Worm (Caenorhabditis elegans) whole organism, young adult: ENCODE results near the gene lsy-12.

Experiments used
- B0336.3 ChIP-seq: fragments of 200-800 bp; sonication (Bioruptor generic); IDR thresholded peaks from 2 replicates; pipeline ENCODE4 v1.3.6; 2022; ENCODE audit warnings: missing genetic modification characterization, missing compliant biosample characterization
- F10E7.11 ChIP-seq: sonication (generic microtip); optimal IDR thresholded peaks from 2 replicates; lab custom pipeline; 2017; ENCODE audit warnings: mild to moderate bottlenecking, missing genetic modification characterization, moderate library complexity, missing compliant biosample characterization
- F23B12.7 ChIP-seq: sonication (generic microtip); optimal IDR thresholded peaks from 2 replicates; lab custom pipeline; 2017; ENCODE audit warnings: missing genetic modification characterization, mild to moderate bottlenecking, missing compliant biosample characterization, antibody characterized with exemption, moderate library complexity; ENCODE audit not compliant: insufficient read depth
- F37B4.10 ChIP-seq: fragments of 200-800 bp; sonication (Bioruptor generic); IDR thresholded peaks from 2 replicates; pipeline ENCODE4 v1.3.6; 2022; ENCODE audit warnings: missing genetic modification characterization, missing compliant biosample characterization
- F39B2.1 ChIP-seq: fragments of 200-800 bp; sonication (Bioruptor generic); IDR thresholded peaks from 2 replicates; pipeline ENCODE4 v1.3.6; 2022; ENCODE audit warnings: missing genetic modification reagents, missing genetic modification characterization, missing compliant biosample characterization
- F49E8.2 ChIP-seq: sonication (generic microtip); optimal IDR thresholded peaks from 3 replicates; lab custom pipeline; 2017; ENCODE audit warnings: missing genetic modification characterization, mild to moderate bottlenecking, missing compliant biosample characterization, antibody characterized with exemption, moderate library complexity; ENCODE audit not compliant: insufficient read depth
- F52B5.7 ChIP-seq: sonication (generic microtip); optimal IDR thresholded peaks from 2 replicates; lab custom pipeline; 2016; ENCODE audit warnings: mild to moderate bottlenecking, missing genetic modification characterization, missing compliant biosample characterization
- K11D2.4 ChIP-seq: fragments of 200-800 bp; sonication (Bioruptor generic); IDR thresholded peaks from 2 replicates; pipeline ENCODE4 v1.3.6; 2022; ENCODE audit warnings: missing genetic modification reagents, missing genetic modification characterization, missing compliant biosample characterization
- K12H6.12 ChIP-seq: fragments of 200-800 bp; sonication (Bioruptor generic); optimal IDR thresholded peaks from 2 replicates; lab custom pipeline; 2018; ENCODE audit warnings: mild to moderate bottlenecking, missing genetic modification characterization, missing compliant biosample characterization
- T26A5.8 ChIP-seq: sonication (generic microtip); optimal IDR thresholded peaks from 2 replicates; lab custom pipeline; 2016; ENCODE audit warnings: missing genetic modification characterization, missing compliant biosample characterization
- Y53F4B.3 ChIP-seq: fragments of 200-800 bp; sonication (Bioruptor generic); IDR thresholded peaks from 2 replicates; pipeline ENCODE4 v1.3.6; 2022; ENCODE audit warnings: missing genetic modification reagents, missing genetic modification characterization, missing compliant biosample characterization
- akir-1 ChIP-seq: fragments of 200-800 bp; sonication (Bioruptor generic); optimal IDR thresholded peaks from 2 replicates; lab custom pipeline; 2018; ENCODE audit warnings: mild to moderate bottlenecking, missing genetic modification characterization, moderate library complexity, missing compliant biosample characterization
- attf-3 ChIP-seq: fragments of 200-800 bp; sonication (Bioruptor generic); conservative IDR thresholded peaks from 2 replicates; pipeline ENCODE4 v1.3.6; 2022; ENCODE audit warnings: missing genetic modification reagents, missing genetic modification characterization, missing compliant biosample characterization
- attf-5 ChIP-seq: fragments of 200-800 bp; sonication (Bioruptor generic); optimal IDR thresholded peaks from 2 replicates; lab custom pipeline; 2018; ENCODE audit warnings: mild to moderate bottlenecking, missing genetic modification characterization, missing compliant biosample characterization
- bed-1 ChIP-seq: fragments of 200-800 bp; sonication (Bioruptor generic); IDR thresholded peaks from 2 replicates; pipeline ENCODE4 v1.3.6; 2022; ENCODE audit warnings: missing genetic modification reagents, missing genetic modification characterization, missing compliant biosample characterization
- ceh-100 ChIP-seq: fragments of 200-800 bp; sonication (Bioruptor generic); IDR thresholded peaks from 2 replicates; pipeline ENCODE4 v1.3.6; 2022; ENCODE audit warnings: missing genetic modification reagents, missing genetic modification characterization, missing compliant biosample characterization
- ceh-27 ChIP-seq: fragments of 200-800 bp; sonication (Bioruptor generic); optimal IDR thresholded peaks from 2 replicates; lab custom pipeline; 2018; ENCODE audit warnings: mild to moderate bottlenecking, missing genetic modification characterization, moderate library complexity, missing compliant biosample characterization
- ceh-91 ChIP-seq: fragments of 200-800 bp; sonication (Bioruptor generic); IDR thresholded peaks from 2 replicates; pipeline ENCODE4 v1.3.6; 2022; ENCODE audit warnings: missing genetic modification reagents, missing genetic modification characterization, missing compliant biosample characterization
- efl-1 ChIP-seq: fragments of 150-350 bp; optimal IDR thresholded peaks from 2 replicates; lab custom pipeline; 2014; ENCODE audit warnings: missing biosample characterization, missing genetic modification reagents, missing genetic modification characterization
- egl-18 ChIP-seq: fragments of 200-800 bp; sonication (Bioruptor generic); IDR thresholded peaks from 2 replicates; pipeline ENCODE4 v1.3.6; 2022; ENCODE audit warnings: missing genetic modification reagents, missing genetic modification characterization, missing compliant biosample characterization
- ets-4 ChIP-seq: fragments of 200-800 bp; sonication (Bioruptor generic); optimal IDR thresholded peaks from 2 replicates; lab custom pipeline; 2018; ENCODE audit warnings: mild to moderate bottlenecking, missing genetic modification characterization, missing compliant biosample characterization
- hlh-12 ChIP-seq: sonication (generic microtip); optimal IDR thresholded peaks from 2 replicates; lab custom pipeline; 2016; ENCODE audit warnings: missing genetic modification characterization, missing compliant biosample characterization
- hmg-1.2 ChIP-seq: fragments of 200-800 bp; sonication (Bioruptor generic); IDR thresholded peaks from 2 replicates; pipeline ENCODE4 v1.3.6; 2022; ENCODE audit warnings: missing genetic modification reagents, missing genetic modification characterization, missing compliant biosample characterization
- hrde-1 ChIP-seq: sonication (generic microtip); optimal IDR thresholded peaks from 2 replicates; lab custom pipeline; 2016; ENCODE audit warnings: missing genetic modification characterization, mild to moderate bottlenecking, missing compliant biosample characterization, moderate library complexity, missing genotype, missing genetic modification reagents, borderline replicate concordance
- let-526 ChIP-seq: fragments of 200-800 bp; sonication (Bioruptor generic); IDR thresholded peaks from 2 replicates; pipeline ENCODE4 v1.3.6; 2022; ENCODE audit warnings: missing genetic modification reagents, missing genetic modification characterization, missing compliant biosample characterization
- lin-26 ChIP-seq: fragments of 200-800 bp; sonication (Bioruptor generic); IDR thresholded peaks from 2 replicates; pipeline ENCODE4 v1.3.6; 2022; ENCODE audit warnings: missing genetic modification reagents, missing genetic modification characterization, missing compliant biosample characterization
- lin-40 ChIP-seq: sonication (generic microtip); optimal IDR thresholded peaks from 2 replicates; lab custom pipeline; 2016; ENCODE audit warnings: missing genetic modification characterization, mild to moderate bottlenecking, missing compliant biosample characterization, missing genotype, missing genetic modification reagents
- lsy-27 ChIP-seq: sonication (generic microtip); optimal IDR thresholded peaks from 2 replicates; lab custom pipeline; 2017; ENCODE audit warnings: missing genetic modification characterization, mild to moderate bottlenecking, missing compliant biosample characterization, antibody characterized with exemption, missing genotype, borderline replicate concordance; ENCODE audit not compliant: insufficient read depth
- mcd-1 ChIP-seq: fragments of 200-800 bp; sonication (Bioruptor generic); IDR thresholded peaks from 2 replicates; pipeline ENCODE4 v1.3.6; 2022; ENCODE audit warnings: missing genetic modification reagents, missing genetic modification characterization, missing compliant biosample characterization
- mel-28 ChIP-seq: sonication (generic microtip); optimal IDR thresholded peaks from 2 replicates; lab custom pipeline; 2016; ENCODE audit warnings: borderline replicate concordance, mild to moderate bottlenecking, missing genetic modification characterization, missing compliant biosample characterization
- nhr-120 ChIP-seq: fragments of 200-800 bp; sonication (Bioruptor generic); IDR thresholded peaks from 2 replicates; pipeline ENCODE4 v1.3.6; 2022; ENCODE audit warnings: missing genetic modification characterization, missing compliant biosample characterization
- nhr-80 ChIP-seq: sonication (generic microtip); optimal IDR thresholded peaks from 2 replicates; lab custom pipeline; 2016; ENCODE audit warnings: missing genetic modification characterization, missing compliant biosample characterization
- rec-8 ChIP-seq, 2 experiments: sonication (generic microtip); optimal IDR thresholded peaks; 2 replicates each; lab custom pipeline; 2016; ENCODE audit warnings: mild to moderate bottlenecking in 2 of 2, missing genetic modification characterization in 2 of 2, missing genetic modification reagents in 2 of 2, missing genotype in 2 of 2, missing biosample characterization in 1 of 2, missing compliant biosample characterization in 1 of 2, moderate library complexity in 1 of 2
- sea-2 ChIP-seq: fragments of 200-800 bp; sonication (Bioruptor generic); IDR thresholded peaks from 2 replicates; pipeline ENCODE4 v1.3.6; 2022; ENCODE audit warnings: missing genetic modification characterization, missing compliant biosample characterization
- snpc-3.4 ChIP-seq: sonication (generic microtip); optimal IDR thresholded peaks from 2 replicates; lab custom pipeline; 2017; ENCODE audit warnings: missing genetic modification characterization, mild to moderate bottlenecking, missing compliant biosample characterization, antibody characterized with exemption, moderate library complexity, missing genotype, missing genetic modification reagents
- somi-1 ChIP-seq: fragments of 200-800 bp; sonication (Bioruptor generic); optimal IDR thresholded peaks from 2 replicates; lab custom pipeline; 2018; ENCODE audit warnings: mild to moderate bottlenecking, missing genetic modification characterization, missing compliant biosample characterization
- zfh-2 ChIP-seq: fragments of 200-800 bp; sonication (Bioruptor generic); conservative IDR thresholded peaks from 2 replicates; pipeline ENCODE4 v1.3.6; 2022; ENCODE audit warnings: missing genetic modification reagents, missing genetic modification characterization, missing compliant biosample characterization
- ztf-26 ChIP-seq: sonication (generic microtip); optimal IDR thresholded peaks from 2 replicates; lab custom pipeline; 2017; ENCODE audit warnings: missing genetic modification characterization, missing compliant biosample characterization
- ztf-28 ChIP-seq: fragments of 200-800 bp; sonication (Bioruptor generic); IDR thresholded peaks from 2 replicates; pipeline ENCODE4 v1.3.6; 2022; ENCODE audit warnings: missing genetic modification reagents, missing genetic modification characterization, missing compliant biosample characterization

Gene lsy-12

DNA sequence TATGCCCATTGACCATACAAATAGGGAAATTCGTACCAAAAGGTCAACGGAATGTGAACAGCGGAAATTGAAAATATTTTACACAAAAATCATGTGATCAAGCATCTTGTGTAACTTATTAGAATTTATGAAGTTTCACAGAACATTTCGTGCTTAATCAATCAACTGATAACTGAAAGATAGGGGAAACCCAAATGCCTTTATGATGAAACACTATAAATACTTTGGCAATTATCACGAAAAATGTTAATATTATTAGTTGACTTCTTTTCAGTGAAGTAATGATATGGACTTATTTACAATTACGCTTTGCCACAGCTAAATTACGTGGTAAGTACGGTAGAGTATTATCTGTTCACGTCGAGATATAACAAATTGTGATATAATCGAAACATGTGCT lies 2.8 kb downstream of the lsy-12 start:
- no peak for TF ChIP-seq zfh-2 (GFP tag; lab: Robert Waterston, UW)
- TF ChIP-seq attf-3 (GFP tag; lab: Robert Waterston, UW) = no peak
- TF ChIP-seq ceh-100 (GFP tag; lab: Robert Waterston, UW) = no peak
- no peak for TF ChIP-seq F52B5.7 (tag; lab: Kevin White, UChicago)
- TF ChIP-seq nhr-120 (GFP tag; lab: Robert Waterston, UW) = no peak
- TF ChIP-seq T26A5.8 (tag; lab: Kevin White, UChicago) = no peak
- no peak for TF ChIP-seq hrde-1 (tag; lab: Kevin White, UChicago)
- TF ChIP-seq F49E8.2 (tag; lab: Kevin White, UChicago) = no peak
- no peak for TF ChIP-seq ztf-26 (tag; lab: Kevin White, UChicago)
- TF ChIP-seq lin-26 (GFP tag; lab: Robert Waterston, UW) = no peak

DNA sequence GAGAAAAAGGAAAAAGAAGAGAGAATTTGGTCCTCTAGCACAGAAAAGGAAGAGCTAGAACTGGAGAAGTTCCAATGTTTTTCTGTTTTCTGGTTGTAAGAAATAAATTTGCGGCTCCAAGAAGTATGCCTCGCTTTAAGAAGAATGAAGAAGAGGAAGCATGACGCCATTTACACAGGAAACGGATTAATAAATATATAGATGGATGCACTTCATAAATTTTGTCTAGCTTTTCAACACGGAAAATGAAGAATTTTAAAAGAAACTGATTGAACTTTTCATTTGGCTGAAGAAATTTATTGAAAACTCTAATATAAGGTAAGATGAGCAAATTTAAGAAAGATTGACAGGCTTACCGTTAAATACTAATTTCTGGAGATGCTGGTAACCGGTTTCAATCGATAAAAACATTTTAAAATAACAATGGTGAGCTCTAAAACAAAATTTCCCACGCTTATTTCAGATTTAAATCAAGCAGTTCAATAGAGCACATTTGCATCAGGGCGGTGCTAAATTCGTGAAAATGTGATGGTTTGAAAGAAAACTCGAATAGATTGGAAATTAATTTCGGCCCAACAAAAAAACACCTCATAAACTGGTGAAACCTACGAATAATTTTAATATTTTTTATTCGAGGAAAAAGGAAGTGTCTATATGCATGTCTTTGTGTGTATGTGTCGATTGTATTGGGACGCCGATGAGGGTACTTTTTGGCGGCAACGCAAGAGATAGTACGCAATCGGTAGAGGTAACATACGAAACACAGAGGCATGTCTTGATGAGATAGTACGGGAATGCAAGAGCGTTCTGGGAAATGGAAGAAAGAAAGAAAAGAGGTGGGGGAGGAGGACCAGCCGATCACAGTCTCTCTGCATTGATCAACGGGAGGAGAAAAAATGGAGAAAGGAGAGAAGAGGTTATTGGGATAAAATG lies 3.6 kb downstream of the lsy-12 start:
- TF ChIP-seq rec-8 (tag; optimal IDR thresholded peaks at IDR 0.05; lab: Kevin White, UChicago) = no peak
- no peak for TF ChIP-seq F39B2.1 (GFP tag; lab: Robert Waterston, UW)
- peak; percentile 9 for TF ChIP-seq efl-1 (GFP tag; lab: Kevin White, UChicago)
- no peak for TF ChIP-seq egl-18 (GFP tag; lab: Robert Waterston, UW)
- no peak for TF ChIP-seq bed-1
- TF ChIP-seq ets-4 (GFP tag; lab: Kevin White, UChicago) = no peak
- no peak for TF ChIP-seq snpc-3.4 (tag; lab: Kevin White, UChicago)
- TF ChIP-seq hmg-1.2 = peak; percentile 76; the same call in 1 of the 2 replicates
- TF ChIP-seq somi-1 (GFP tag; lab: Kevin White, UChicago) = no peak
- peak; percentile 50 for TF ChIP-seq attf-5 (GFP tag; lab: Kevin White, UChicago)
- no peak for TF ChIP-seq lin-40 (tag; lab: Kevin White, UChicago)
- no peak for TF ChIP-seq akir-1 (GFP tag; lab: Kevin White, UChicago)
- no peak for TF ChIP-seq K12H6.12
- no peak for TF ChIP-seq Y53F4B.3
- peak; percentile 14 for TF ChIP-seq nhr-80 (tag; lab: Kevin White, UChicago)
- no peak for TF ChIP-seq K11D2.4 (GFP tag; lab: Robert Waterston, UW)
- 0 out of 2 replicates have a peak, but pooled peaks have one; percentile 16 for TF ChIP-seq zfh-2 (GFP tag; lab: Robert Waterston, UW)
- TF ChIP-seq F52B5.7 (tag; lab: Kevin White, UChicago) = no peak
- no peak for TF ChIP-seq lsy-27
- no peak for TF ChIP-seq F23B12.7 (tag; lab: Kevin White, UChicago)
- TF ChIP-seq mel-28 (tag; lab: Kevin White, UChicago) = no peak
- no peak for TF ChIP-seq F37B4.10 (GFP tag; lab: Robert Waterston, UW)
- no peak for TF ChIP-seq B0336.3 (GFP tag; lab: Robert Waterston, UW)
- TF ChIP-seq ceh-91 (GFP tag; lab: Robert Waterston, UW) = no peak
- TF ChIP-seq ztf-28 = no peak
- no peak for TF ChIP-seq hlh-12
- TF ChIP-seq let-526 (GFP tag; lab: Robert Waterston, UW) = no peak
- no peak for TF ChIP-seq sea-2 (GFP tag; lab: Robert Waterston, UW)
- TF ChIP-seq F10E7.11 (tag; lab: Kevin White, UChicago) = no peak
- TF ChIP-seq ceh-27 (GFP tag; lab: Kevin White, UChicago) = no peak
- TF ChIP-seq mcd-1 (GFP tag; lab: Robert Waterston, UW) = peak; percentile 64
